Fruit fly (Drosophila melanogaster) whole organism, embryonic: ENCODE data around the gene shi.

ENCODE experiments used
- Adf1 ChIP-seq: fragments of 200-800 bp; sonication (Bioruptor generic); IDR thresholded peaks from 2 replicates; pipeline ENCODE4 v1.3.6; 2022; ENCODE audit warnings: missing biosample characterization, missing genetic modification characterization
- BtbVII ChIP-seq: fragments of 200-800 bp; sonication (Bioruptor generic); optimal IDR thresholded peaks from 3 replicates; lab custom pipeline; 2017; ENCODE audit warnings: missing biosample characterization, mild to moderate bottlenecking, missing genetic modification characterization
- C15 ChIP-seq: fragments of 200-800 bp; sonication (Bioruptor generic); IDR thresholded peaks from 3 replicates; pipeline ENCODE4 v1.3.6; 2022; ENCODE audit warnings: missing biosample characterization, missing genetic modification characterization
- CG10959 ChIP-seq: fragments of 200-800 bp; sonication (Bioruptor generic); IDR thresholded peaks from 2 replicates; pipeline ENCODE4 v1.3.6; 2022; ENCODE audit warnings: missing biosample characterization, missing genetic modification characterization
- CG10979 ChIP-seq: fragments of 200-800 bp; sonication (Bioruptor generic); optimal IDR thresholded peaks from 2 replicates; lab custom pipeline; 2018; ENCODE audit warnings: missing biosample characterization, mild to moderate bottlenecking, missing genetic modification characterization, moderate library complexity
- CG11398 ChIP-seq: fragments of 200-800 bp; sonication (Bioruptor generic); optimal IDR thresholded peaks from 2 replicates; lab custom pipeline; 2016; ENCODE audit warnings: missing biosample characterization, missing genetic modification characterization
- CG11723 ChIP-seq: fragments of 200-800 bp; sonication (Bioruptor generic); optimal IDR thresholded peaks from 2 replicates; lab custom pipeline; 2017; ENCODE audit warnings: missing biosample characterization, mild to moderate bottlenecking, missing genetic modification characterization
- CG12744 ChIP-seq: fragments of 200-800 bp; sonication (Bioruptor generic); optimal IDR thresholded peaks from 2 replicates; lab custom pipeline; 2016; ENCODE audit warnings: missing biosample characterization, missing genetic modification characterization
- CG13296 ChIP-seq: fragments of 200-800 bp; sonication (Bioruptor generic); optimal IDR thresholded peaks from 3 replicates; lab custom pipeline; 2018; ENCODE audit warnings: missing biosample characterization, mild to moderate bottlenecking, missing genetic modification characterization
- CG13624 ChIP-seq: fragments of 200-800 bp; sonication (Bioruptor generic); optimal IDR thresholded peaks from 2 replicates; lab custom pipeline; 2016; ENCODE audit warnings: missing biosample characterization, missing genetic modification characterization
- CG13894 ChIP-seq: fragments of 200-800 bp; sonication (Bioruptor generic); optimal IDR thresholded peaks from 3 replicates; lab custom pipeline; 2018; ENCODE audit warnings: missing biosample characterization, mild to moderate bottlenecking, missing genetic modification characterization, moderate library complexity
- CG15011 ChIP-seq: fragments of 200-800 bp; sonication (Bioruptor generic); optimal IDR thresholded peaks from 3 replicates; lab custom pipeline; 2018; ENCODE audit warnings: missing biosample characterization, mild to moderate bottlenecking, missing genetic modification characterization
- CG17568 ChIP-seq: fragments of 200-800 bp; sonication (Bioruptor generic); optimal IDR thresholded peaks from 2 replicates; lab custom pipeline; 2018; ENCODE audit warnings: missing biosample characterization, mild to moderate bottlenecking, missing genetic modification characterization, moderate library complexity
- CG2129 ChIP-seq: fragments of 200-800 bp; sonication (Bioruptor generic); IDR thresholded peaks from 2 replicates; pipeline ENCODE4 v1.3.6; 2022; ENCODE audit warnings: missing biosample characterization, missing genetic modification characterization; ENCODE audit not compliant: partially characterized antibody
- CG30020 ChIP-seq: fragments of 200-800 bp; optimal IDR thresholded peaks from 2 replicates; lab custom pipeline; 2019; ENCODE audit warnings: missing biosample characterization, mild to moderate bottlenecking, missing genetic modification characterization, moderate library complexity
- CG43689 ChIP-seq: fragments of 200-800 bp; sonication (Bioruptor generic); IDR thresholded peaks from 2 replicates; pipeline ENCODE4 v1.3.6; 2022; ENCODE audit warnings: missing biosample characterization, missing genetic modification characterization
- CG4707 ChIP-seq: fragments of 200-800 bp; sonication (Bioruptor generic); optimal IDR thresholded peaks from 2 replicates; lab custom pipeline; 2018; ENCODE audit warnings: missing biosample characterization, mild to moderate bottlenecking, missing genetic modification characterization, moderate library complexity
- CG6654 ChIP-seq: fragments of 200-800 bp; sonication (Bioruptor generic); optimal IDR thresholded peaks from 2 replicates; lab custom pipeline; 2017; ENCODE audit warnings: missing biosample characterization, mild to moderate bottlenecking, missing genetic modification characterization
- CG7839 ChIP-seq: fragments of 200-800 bp; sonication (Bioruptor generic); optimal IDR thresholded peaks from 3 replicates; lab custom pipeline; 2018; ENCODE audit warnings: missing biosample characterization, mild to moderate bottlenecking, missing genetic modification characterization, moderate library complexity
- CG7928 ChIP-seq: fragments of 200-800 bp; sonication (Bioruptor generic); optimal IDR thresholded peaks from 2 replicates; lab custom pipeline; 2017; ENCODE audit warnings: missing biosample characterization, mild to moderate bottlenecking, missing genetic modification characterization
- CG8924 ChIP-seq: fragments of 200-800 bp; optimal IDR thresholded peaks from 3 replicates; lab custom pipeline; 2019; ENCODE audit warnings: missing biosample characterization, mild to moderate bottlenecking, missing genetic modification characterization, moderate library complexity
- CG9932 ChIP-seq: fragments of 200-800 bp; sonication (Bioruptor generic); IDR thresholded peaks from 2 replicates; pipeline ENCODE4 v1.3.6; 2022; ENCODE audit warnings: missing biosample characterization, missing genetic modification characterization
- Elba2 ChIP-seq: fragments of 200-800 bp; sonication (Bioruptor generic); optimal IDR thresholded peaks from 3 replicates; lab custom pipeline; 2016; ENCODE audit warnings: missing biosample characterization, missing genetic modification characterization
- Fer2 ChIP-seq: fragments of 200-800 bp; sonication (Bioruptor generic); optimal IDR thresholded peaks from 2 replicates; lab custom pipeline; 2018; ENCODE audit warnings: missing biosample characterization, mild to moderate bottlenecking, missing genetic modification characterization, moderate library complexity
- H15 ChIP-seq: fragments of 200-800 bp; sonication (Bioruptor generic); IDR thresholded peaks from 3 replicates; pipeline ENCODE4 v1.3.6; 2022; ENCODE audit warnings: missing biosample characterization, missing genetic modification characterization
- HLHmδ ChIP-seq: fragments of 200-800 bp; sonication (Bioruptor generic); optimal IDR thresholded peaks from 2 replicates; lab custom pipeline; 2018; ENCODE audit warnings: missing biosample characterization, mild to moderate bottlenecking, missing genetic modification characterization, moderate library complexity
- Kr ChIP-seq: fragments of 200-800 bp; sonication (Bioruptor generic); optimal IDR thresholded peaks from 2 replicates; lab custom pipeline; 2017; ENCODE audit warnings: missing biosample characterization, mild to moderate bottlenecking, missing genetic modification characterization
- MESR4 ChIP-seq: fragments of 200-800 bp; sonication (Bioruptor generic); optimal IDR thresholded peaks from 2 replicates; lab custom pipeline; 2018; ENCODE audit warnings: missing biosample characterization, mild to moderate bottlenecking, missing genetic modification characterization, moderate library complexity
- NfI ChIP-seq: fragments of 200-800 bp; sonication (Bioruptor generic); optimal IDR thresholded peaks from 3 replicates; lab custom pipeline; 2018; ENCODE audit warnings: missing biosample characterization, mild to moderate bottlenecking, missing genetic modification characterization, moderate library complexity
- Ravus ChIP-seq: fragments of 200-800 bp; sonication (Bioruptor generic); IDR thresholded peaks from 2 replicates; pipeline ENCODE4 v1.3.6; 2022; ENCODE audit warnings: missing biosample characterization, missing genetic modification characterization
- Side ChIP-seq: fragments of 200-800 bp; sonication (Bioruptor generic); optimal IDR thresholded peaks from 2 replicates; lab custom pipeline; 2016; ENCODE audit warnings: missing biosample characterization, missing genetic modification characterization
- Tbp ChIP-seq: fragments of >200 bp; optimal IDR thresholded peaks from 2 replicates; lab custom pipeline; 2018; ENCODE audit warnings: missing biosample characterization, missing genetic modification characterization
- Xbp1 ChIP-seq: fragments of 200-800 bp; sonication (Bioruptor generic); optimal IDR thresholded peaks from 3 replicates; lab custom pipeline; 2016; ENCODE audit warnings: missing biosample characterization, mild to moderate bottlenecking, missing genetic modification characterization
- crp ChIP-seq, 2 experiments: fragments of 200-800 bp; sonication (Bioruptor generic); optimal IDR thresholded peaks; 2 replicates in 1 of 2; 3 replicates in 1 of 2; lab custom pipeline; 2017; ENCODE audit warnings: missing biosample characterization in 2 of 2, missing genetic modification characterization in 2 of 2, mild to moderate bottlenecking in 1 of 2, moderate library complexity in 1 of 2
- cwo ChIP-seq: fragments of 200-800 bp; sonication (Bioruptor generic); optimal IDR thresholded peaks from 3 replicates; lab custom pipeline; 2017; ENCODE audit warnings: missing biosample characterization, missing genetic modification characterization, mild to moderate bottlenecking, moderate library complexity, missing genetic modification reagents
- dimm ChIP-seq: fragments of 200-800 bp; sonication (Bioruptor generic); IDR thresholded peaks from 2 replicates; pipeline ENCODE4 v1.3.6; 2022; ENCODE audit warnings: missing biosample characterization, missing genetic modification characterization
- fd102C ChIP-seq: fragments of 200-800 bp; sonication (Bioruptor generic); optimal IDR thresholded peaks from 2 replicates; lab custom pipeline; 2018; ENCODE audit warnings: missing biosample characterization, mild to moderate bottlenecking, missing genetic modification characterization, moderate library complexity
- fd64A ChIP-seq: fragments of 200-800 bp; sonication (Bioruptor generic); optimal IDR thresholded peaks from 3 replicates; lab custom pipeline; 2018; ENCODE audit warnings: missing biosample characterization, mild to moderate bottlenecking, missing genetic modification characterization
- fd96Cb ChIP-seq: fragments of 200-800 bp; sonication (Bioruptor generic); optimal IDR thresholded peaks from 2 replicates; lab custom pipeline; 2018; ENCODE audit warnings: missing biosample characterization, mild to moderate bottlenecking, missing genetic modification characterization, moderate library complexity
- ftz-f1 ChIP-seq: fragments of 200-800 bp; sonication (Bioruptor generic); optimal IDR thresholded peaks from 2 replicates; lab custom pipeline; 2016; ENCODE audit warnings: missing biosample characterization, missing genetic modification characterization
- kni ChIP-seq: fragments of 200-800 bp; sonication (Bioruptor generic); optimal IDR thresholded peaks from 3 replicates; lab custom pipeline; 2017; ENCODE audit warnings: mild to moderate bottlenecking, missing biosample characterization, missing genetic modification reagents, missing genetic modification characterization
- nmo ChIP-seq: fragments of 200-800 bp; sonication (Bioruptor generic); optimal IDR thresholded peaks from 2 replicates; lab custom pipeline; 2018; ENCODE audit warnings: missing biosample characterization, mild to moderate bottlenecking, missing genetic modification characterization, moderate library complexity
- nom ChIP-seq: fragments of 200-800 bp; sonication (Bioruptor generic); optimal IDR thresholded peaks from 2 replicates; lab custom pipeline; 2017; ENCODE audit warnings: missing biosample characterization, missing genetic modification characterization, mild to moderate bottlenecking, moderate library complexity, missing genetic modification reagents
- pros ChIP-seq: fragments of 200-800 bp; sonication (Bioruptor generic); optimal IDR thresholded peaks from 3 replicates; lab custom pipeline; 2019; ENCODE audit warnings: missing biosample characterization, mild to moderate bottlenecking, missing genetic modification characterization, moderate library complexity
- scrt ChIP-seq: fragments of 200-800 bp; sonication (Bioruptor generic); optimal IDR thresholded peaks from 2 replicates; lab custom pipeline; 2018; ENCODE audit warnings: missing biosample characterization, mild to moderate bottlenecking, missing genetic modification characterization, moderate library complexity
- sd ChIP-seq: fragments of 200-800 bp; sonication (Bioruptor generic); optimal IDR thresholded peaks from 3 replicates; lab custom pipeline; 2018; ENCODE audit warnings: missing biosample characterization, mild to moderate bottlenecking, missing genetic modification characterization, moderate library complexity
- shn ChIP-seq: fragments of 200-800 bp; sonication (Bioruptor generic); optimal IDR thresholded peaks from 3 replicates; lab custom pipeline; 2016; ENCODE audit warnings: missing biosample characterization, missing genetic modification characterization
- vvl ChIP-seq: fragments of 200-800 bp; sonication (Bioruptor generic); IDR thresholded peaks from 2 replicates; pipeline ENCODE4 v1.3.6; 2022; ENCODE audit warnings: missing biosample characterization, missing genetic modification characterization

Gene shi

dm6 chrX:15870777-15871757, 20.8 kb upstream of the shi start (continued):
- TF ChIP-seq CG8924 (tag; lab: Kevin White, UChicago) (peak; percentile 6), CG4707 (peak; percentile 72), CG10959 (GFP tag; lab: Robert Waterston, UW) (no peak), Kr (no peak), Side (peak; percentile 31), Xbp1 (GFP tag; lab: Kevin White, UChicago) (peak; percentile 11), CG13624 (GFP tag; lab: Kevin White, UChicago) (peak; percentile 47), fd102C (GFP tag; lab: Kevin White, UChicago) (no peak), CG12744 (peak; percentile 60), Ravus (GFP tag; lab: Robert Waterston, UW) (no peak), fd64A (GFP tag; lab: Kevin White, UChicago) (peak; percentile 63), sd (no peak), dimm (GFP tag; lab: Robert Waterston, UW) (no peak), ftz-f1 (GFP tag; lab: Kevin White, UChicago) (no peak), pros (GFP tag; lab: Kevin White, UChicago) (no peak), CG13894 (tag; lab: Kevin White, UChicago) (no peak), MESR4 (GFP tag; lab: Kevin White, UChicago) (no peak), CG6654 (GFP tag; lab: Kevin White, UChicago) (no peak), Tbp (GFP tag; lab: Kevin White, UChicago) (no peak), CG13296 (GFP tag; lab: Kevin White, UChicago) (peak; percentile 94), BtbVII (GFP tag; lab: Kevin White, UChicago) (peak; percentile 85), vvl (GFP tag; lab: Robert Waterston, UW) (peak; percentile 49; the same call in 1 of the 2 replicates), CG30020 (tag; lab: Kevin White, UChicago) (peak; percentile 68), nmo (GFP tag; lab: Kevin White, UChicago) (no peak), H15 (GFP tag; lab: Robert Waterston, UW) (no peak), CG7928 (GFP tag; lab: Kevin White, UChicago) (no peak), fd96Cb (tag; lab: Kevin White, UChicago) (no peak), CG9932 (GFP tag; lab: Robert Waterston, UW) (no peak), CG11398 (GFP tag; lab: Kevin White, UChicago) (peak; percentile 31), crp (GFP tag; optimal IDR thresholded peaks at IDR 0.05; lab: Kevin White, UChicago) (no peak), kni (GFP tag; lab: Kevin White, UChicago) (no peak), CG10979 (tag; lab: Kevin White, UChicago) (no peak), CG11723 (GFP tag; lab: Kevin White, UChicago) (no peak), scrt (GFP tag; lab: Kevin White, UChicago) (no peak), CG2129 (no peak), Elba2 (GFP tag; lab: Kevin White, UChicago) (peak; percentile 74), CG43689 (no peak), HLHmδ (GFP tag; lab: Kevin White, UChicago) (no peak), shn (GFP tag; lab: Kevin White, UChicago) (no peak), Adf1 (0 out of 2 replicates have a peak, but pooled peaks have one; percentile 18), cwo (peak; percentile 59), CG17568 (no peak), Fer2 (tag; lab: Kevin White, UChicago) (peak; percentile 57), CG7839 (no peak), nom (GFP tag; lab: Kevin White, UChicago) (peak; percentile 75), CG15011 (GFP tag; lab: Kevin White, UChicago) (no peak), C15 (no peak), NfI (GFP tag; lab: Kevin White, UChicago) (no peak)
